Fruit fly (Drosophila melanogaster): Measurements from ENCODE around the gene CG43089.

DNA sequence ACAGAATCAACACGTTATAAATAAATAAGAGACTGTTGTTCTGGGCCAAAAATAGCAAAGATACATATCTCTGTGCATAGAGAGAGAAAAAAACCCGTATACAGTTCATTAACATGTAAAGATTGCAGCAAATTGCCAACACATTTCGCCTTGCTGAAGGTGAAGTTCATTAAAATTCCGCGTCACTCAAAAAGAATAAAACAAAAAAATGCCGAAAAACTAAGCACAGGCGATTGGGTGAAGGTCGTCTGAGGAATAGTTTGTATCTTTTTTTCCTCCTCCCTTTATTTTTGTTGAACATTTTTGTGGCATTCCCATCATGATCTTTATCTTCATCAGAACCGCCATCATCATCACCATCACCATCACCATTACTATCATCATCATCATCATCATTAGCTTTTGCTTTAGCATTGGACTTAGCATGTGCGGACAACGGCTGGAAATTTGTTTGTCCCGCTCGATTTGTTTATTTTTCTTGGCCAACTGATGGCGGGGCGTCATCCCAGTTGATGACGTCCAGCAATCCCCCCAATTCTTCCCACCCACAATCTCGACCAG, 19.3 kb downstream of the CG43089 start:
- no peak for TF ChIP-seq tj (GFP tag; optimal IDR thresholded peaks at IDR 0.05)
- TF ChIP-seq CG12768 (GFP tag; optimal IDR thresholded peaks at IDR 0.05), result no peak
- no peak for TF ChIP-seq CG7045 (GFP tag; optimal IDR thresholded peaks at IDR 0.05)
- TF ChIP-seq kay (GFP tag; ENCODE audit: borderline replicate concordance), result no peak
- no peak for TF ChIP-seq Mnt (GFP tag; optimal IDR thresholded peaks at IDR 0.05)
- TF ChIP-seq CG5204 (GFP tag; optimal IDR thresholded peaks at IDR 0.05), result no peak

All from whole organism, adult.